Fruit fly (Drosophila melanogaster) ovary, adult (tissue): ENCODE results near the gene CG14968.

Source experiments
- CG17801 ChIP-seq: fragments of 200-800 bp; optimal IDR thresholded peaks from 2 replicates; lab custom pipeline; 2019; ENCODE audit warnings: missing biosample characterization, mild to moderate bottlenecking, missing genetic modification characterization, moderate library complexity; ENCODE audit not compliant: partially characterized antibody

Gene CG14968

DNA sequence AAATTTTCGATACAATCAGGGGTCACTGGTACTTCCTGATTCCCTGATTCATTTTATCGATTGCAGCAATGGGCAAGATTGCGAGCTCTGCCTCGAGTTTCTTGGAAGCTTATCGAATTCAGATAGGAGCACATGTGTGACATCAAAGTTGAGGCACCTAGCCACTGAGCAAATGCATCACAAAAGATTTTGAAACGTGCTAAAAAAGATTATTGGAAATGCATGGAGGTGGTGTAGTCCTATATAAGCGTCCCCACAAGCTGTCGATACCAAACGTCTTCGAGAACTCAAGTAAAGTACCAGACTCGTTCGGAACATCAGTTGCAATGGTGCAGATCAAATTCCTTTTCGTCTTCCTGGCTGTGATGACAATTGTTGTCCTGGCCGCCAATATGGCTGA lies 11.1 kb upstream of the CG14968 start, which contains the start of gene Drsl2:
Gene Drsl2, plus strand, starts transcription at position 301 of the 400 bp plus-strand sequence.
- TF ChIP-seq CG17801 (GFP tag; lab: Kevin White, UChicago) = no peak

DNA sequence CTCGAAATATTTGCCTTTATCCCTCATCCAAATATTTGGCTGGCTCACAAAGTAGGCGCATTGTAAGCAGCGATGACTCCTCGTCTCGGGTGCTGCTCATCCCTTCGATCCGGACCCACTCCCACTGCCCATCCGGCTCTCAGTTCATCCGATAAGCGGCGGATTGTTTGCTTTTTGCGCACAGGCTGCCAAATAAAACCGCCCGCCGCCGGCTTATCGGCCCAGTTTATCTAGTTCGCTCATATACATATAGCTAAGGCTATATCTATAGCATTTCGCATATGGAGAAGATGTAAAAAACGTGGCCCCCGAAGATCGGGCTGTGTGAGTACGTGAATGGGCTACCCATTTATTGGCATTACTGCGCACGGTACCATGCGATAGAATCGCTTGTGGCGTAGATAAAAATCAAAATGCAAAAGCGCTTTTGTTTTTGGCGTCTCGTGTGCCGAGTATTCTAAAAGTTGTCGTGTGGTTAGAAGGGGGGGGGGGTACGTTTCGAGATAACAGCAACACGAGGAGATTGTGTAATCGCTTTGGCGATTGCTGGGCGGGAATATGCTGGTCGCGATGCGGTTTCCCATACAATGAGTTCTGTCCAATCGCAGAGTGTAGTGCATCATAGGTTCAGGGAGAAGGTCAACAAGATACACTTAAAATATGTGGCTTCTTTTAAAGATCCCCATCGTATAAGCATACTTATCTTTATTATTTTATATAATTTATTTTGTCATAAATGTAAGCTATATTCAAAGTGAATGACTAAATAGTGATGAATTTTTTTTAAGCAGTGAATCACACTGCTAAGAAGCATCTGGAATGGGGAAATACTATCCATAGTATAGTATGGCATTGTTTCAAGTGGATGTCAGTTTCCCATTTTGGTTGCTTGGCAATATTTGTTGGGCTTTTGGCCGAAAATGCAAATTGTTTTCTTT lies 6.0 kb upstream of the CG14968 start:
- TF ChIP-seq CG17801 (GFP tag; lab: Kevin White, UChicago) = no peak

DNA sequence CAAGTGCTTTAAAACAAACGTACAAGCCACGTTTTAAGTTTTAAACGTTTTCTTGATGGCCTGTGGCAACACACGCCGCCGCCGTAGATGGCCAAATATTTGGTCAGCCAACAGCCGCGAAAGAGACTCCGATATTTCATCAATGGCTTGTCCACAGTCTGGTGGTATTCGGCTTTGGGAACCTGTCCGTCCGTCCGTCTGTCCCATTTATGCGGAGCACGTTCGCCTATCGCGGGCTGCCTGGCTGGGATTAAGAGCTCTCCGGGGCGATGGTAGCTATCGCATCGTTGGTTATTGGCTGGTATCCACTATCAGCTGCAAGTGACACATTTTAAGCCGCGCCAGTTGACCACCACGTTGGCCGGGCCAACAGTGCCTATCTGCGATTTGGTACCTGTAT lies 4.7 kb upstream of the CG14968 start:
- TF ChIP-seq CG17801 (GFP tag; lab: Kevin White, UChicago) = no peak

DNA sequence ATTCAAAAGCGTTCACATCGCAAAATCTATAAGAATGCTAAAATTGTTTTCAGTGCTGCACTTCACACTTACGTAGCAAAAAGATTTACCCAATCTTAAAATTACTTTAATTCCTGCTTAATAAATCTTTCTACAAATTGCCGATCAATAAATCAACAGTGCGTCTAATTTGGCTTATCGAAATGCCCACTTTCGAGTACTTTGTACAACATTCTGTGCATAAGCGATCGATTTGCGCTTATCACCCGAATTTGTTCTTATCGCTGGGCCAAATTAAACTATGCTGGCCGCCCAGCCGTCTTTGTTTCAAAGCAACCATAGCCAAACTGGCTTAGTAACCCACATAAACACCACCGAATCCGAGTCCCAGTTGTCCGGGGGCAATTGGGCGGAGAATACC lies 3.6 kb upstream of the CG14968 start:
- TF ChIP-seq CG17801 (GFP tag; lab: Kevin White, UChicago) = no peak

DNA sequence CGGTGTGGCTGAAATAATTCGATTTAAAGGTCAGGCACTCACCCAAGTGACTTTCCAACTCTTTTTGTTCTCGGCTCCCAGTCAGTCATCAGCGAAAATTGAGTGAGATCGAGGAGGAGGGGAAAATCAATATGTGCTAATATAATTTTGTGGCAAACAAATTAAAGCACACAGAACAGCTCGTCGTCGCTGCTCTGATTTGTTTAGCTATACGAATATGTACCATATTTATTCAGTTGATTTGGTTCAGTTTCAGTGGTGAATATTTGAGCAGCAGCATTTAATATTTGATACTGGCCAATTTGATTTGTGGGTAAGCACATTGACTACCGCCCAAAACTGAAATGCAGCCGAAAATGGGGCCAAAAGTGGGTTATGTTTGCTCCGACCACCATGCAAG lies 2.5 kb upstream of the CG14968 start:
- no peak for TF ChIP-seq CG17801 (GFP tag; lab: Kevin White, UChicago)

DNA sequence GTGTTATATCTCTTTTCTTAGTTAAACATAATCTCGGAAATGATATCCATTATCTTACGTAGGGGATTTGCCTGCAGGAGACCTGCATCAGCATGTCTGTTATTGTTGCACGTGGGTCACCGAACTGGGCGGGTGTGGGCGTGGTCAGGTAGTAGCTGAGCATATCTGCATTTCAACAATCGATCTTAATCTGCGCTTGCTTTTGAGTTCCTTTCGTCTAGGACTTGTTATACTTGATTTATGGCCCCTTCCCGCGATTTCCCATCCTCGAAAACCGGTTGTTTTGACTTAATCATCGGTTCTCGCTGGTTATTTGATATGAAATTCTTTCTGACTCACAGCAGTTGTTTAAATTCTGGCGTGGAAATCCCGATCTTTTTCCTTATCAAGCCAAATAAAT lies 1.8 kb upstream of the CG14968 start:
- no peak for TF ChIP-seq CG17801 (GFP tag; lab: Kevin White, UChicago)

DNA sequence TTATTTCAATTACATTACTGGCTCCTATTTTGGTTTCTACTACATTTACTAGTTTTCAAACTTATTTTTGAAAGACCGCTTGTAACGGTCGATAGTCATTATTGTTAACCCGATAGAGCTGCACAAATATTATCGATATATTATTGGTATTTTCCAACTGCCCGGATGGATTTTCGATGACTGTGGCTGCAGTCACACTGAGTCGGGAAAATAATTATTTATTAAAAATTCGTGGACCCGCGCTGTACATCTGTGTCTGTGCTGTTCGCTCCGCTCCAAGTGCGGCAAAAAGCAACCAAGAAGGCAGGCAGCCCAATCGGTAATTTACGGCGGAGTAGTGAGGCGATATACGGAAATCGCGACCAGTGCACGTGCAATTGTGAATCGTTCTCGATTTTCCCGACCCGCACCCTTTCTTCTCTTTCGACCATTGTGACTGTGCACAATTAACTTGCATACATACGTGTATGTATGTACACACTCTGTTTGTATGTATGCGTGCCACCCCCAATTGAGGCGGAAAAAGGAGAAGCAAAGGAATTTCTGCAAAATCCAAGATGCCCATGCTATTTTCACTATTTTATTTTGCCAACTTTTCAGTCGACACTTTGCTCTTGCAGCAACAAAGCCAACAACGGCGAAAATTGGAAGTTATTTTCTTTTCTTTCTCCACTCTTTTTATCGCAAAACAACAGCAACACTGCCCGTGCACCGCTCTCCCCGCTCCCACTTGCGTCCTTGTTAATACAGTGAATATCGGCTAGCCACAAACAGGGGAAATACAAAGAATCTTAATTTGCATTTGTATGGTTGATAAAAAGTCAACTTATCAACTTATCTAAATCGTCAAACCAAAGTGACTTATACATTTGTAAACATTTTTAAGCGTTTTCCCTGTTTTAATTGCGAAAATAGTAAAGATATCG lies 885 bp upstream of the CG14968 start, which contains the start of gene ZnT63C:
Gene ZnT63C, plus strand, starts transcription at position 175 of the 926 bp plus-strand sequence.
- TF ChIP-seq CG17801 (GFP tag; lab: Kevin White, UChicago) = peak; percentile 18

DNA sequence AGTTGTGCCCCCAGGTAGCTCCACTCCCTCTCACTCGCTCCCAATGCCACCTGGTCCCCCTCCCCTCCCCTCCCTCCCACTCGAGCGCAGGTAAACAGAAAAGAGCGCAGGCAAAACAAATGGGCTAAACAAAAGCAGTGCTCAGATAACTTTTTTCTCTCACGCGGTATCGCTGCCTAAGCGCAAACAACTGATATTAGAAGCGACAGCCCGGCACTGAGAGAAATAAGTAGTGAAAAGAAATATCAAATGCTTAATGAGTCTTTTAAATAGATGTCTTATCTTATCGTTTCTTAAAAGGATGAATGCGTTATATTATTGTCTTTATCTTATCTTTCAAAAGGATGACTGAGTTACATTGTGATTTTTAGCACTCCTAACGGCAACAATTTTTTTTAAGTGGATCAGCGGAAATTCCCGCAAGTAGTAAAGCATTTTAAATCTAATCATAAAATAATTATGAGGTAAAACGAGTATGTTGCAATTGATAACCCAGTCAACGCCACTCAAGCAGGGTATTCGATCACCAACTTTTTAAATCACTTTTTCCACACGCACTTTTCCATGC lies 1.7 kb downstream of the CG14968 start:
- TF ChIP-seq CG17801 (GFP tag; lab: Kevin White, UChicago) = peak; percentile 9

DNA sequence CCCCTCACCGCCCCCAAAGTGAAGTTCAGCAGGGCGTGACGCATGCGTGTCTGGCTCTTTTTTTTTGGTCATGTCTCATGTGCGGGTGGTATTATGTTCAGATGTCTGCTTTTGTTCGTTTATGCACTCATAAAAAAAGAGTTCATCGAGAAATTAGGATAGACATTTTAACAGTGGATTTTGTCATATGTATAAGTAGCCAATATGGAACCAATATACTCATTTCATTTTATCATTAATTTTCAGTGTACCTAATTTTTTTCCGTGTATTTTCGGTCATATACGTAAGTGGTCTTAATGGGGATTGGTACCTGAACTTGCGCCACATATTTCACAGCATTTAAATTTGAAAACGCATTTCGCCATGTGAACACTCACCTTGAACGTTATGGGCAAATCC lies 2.6 kb downstream of the CG14968 start:
- no peak for TF ChIP-seq CG17801 (GFP tag; lab: Kevin White, UChicago)

DNA sequence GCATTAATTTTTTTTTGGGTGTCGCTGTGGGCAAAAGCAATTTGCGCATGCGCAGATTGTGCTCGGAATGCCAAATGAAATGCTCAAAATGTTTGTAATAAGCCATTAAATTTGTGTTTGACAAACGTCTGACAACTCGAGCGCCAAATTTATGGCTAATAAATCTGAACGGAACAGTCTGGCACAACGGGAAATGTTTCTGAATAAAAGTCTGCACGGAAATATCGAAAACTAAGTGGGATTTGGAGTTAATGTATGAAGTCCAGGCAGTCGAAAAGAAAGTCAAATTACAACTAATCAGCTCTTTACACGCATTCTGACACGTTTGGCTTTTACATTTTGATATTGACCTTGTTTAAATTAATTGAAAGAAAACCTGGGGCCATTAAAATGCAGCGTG lies 11.8 kb downstream of the CG14968 start, which contains the start of gene CG12009:
Gene CG12009, plus strand, starts transcription at position 301 of the 400 bp plus-strand sequence.
- no peak for TF ChIP-seq CG17801 (GFP tag; lab: Kevin White, UChicago)

DNA sequence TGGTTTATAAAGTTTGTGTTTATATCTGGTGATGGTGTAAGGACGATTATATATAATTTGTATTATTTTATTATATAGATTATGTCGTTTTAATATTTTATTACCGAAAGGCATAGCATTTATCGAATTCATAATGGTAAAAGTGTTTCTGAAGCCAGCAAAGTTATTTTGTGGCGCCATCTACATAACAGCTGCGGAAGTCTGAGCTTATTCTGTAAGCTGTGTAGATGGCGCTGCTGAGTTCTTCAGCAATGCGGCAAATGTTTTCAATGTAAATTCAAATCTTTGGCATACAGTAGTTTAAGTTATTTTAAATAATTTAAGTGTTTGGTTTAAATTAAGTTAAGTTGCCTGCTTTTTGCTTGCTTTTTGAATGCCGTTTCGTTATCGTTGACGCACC lies 14.5 kb downstream of the CG14968 start:
- TF ChIP-seq CG17801 (GFP tag; lab: Kevin White, UChicago) = no peak

DNA sequence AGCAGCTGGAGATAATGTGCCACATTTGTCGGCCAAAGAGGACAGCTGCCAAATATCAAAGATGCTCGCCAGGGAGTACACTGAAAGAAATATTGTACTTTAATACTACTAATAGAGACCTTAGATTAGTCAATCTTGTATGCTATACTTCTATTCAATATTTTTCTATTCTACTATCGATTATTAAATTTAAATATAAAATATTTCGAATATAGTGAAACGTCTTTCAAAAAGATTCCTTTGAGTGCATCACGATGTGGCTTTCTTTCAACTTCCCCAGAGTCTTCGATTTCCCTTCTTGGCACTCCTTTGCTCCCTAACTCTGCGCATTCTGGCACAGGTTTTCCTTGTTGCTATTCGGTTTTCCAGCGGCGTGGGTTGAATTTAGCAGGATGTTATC lies 18.0 kb downstream of the CG14968 start:
- no peak for TF ChIP-seq CG17801 (GFP tag; lab: Kevin White, UChicago)

DNA sequence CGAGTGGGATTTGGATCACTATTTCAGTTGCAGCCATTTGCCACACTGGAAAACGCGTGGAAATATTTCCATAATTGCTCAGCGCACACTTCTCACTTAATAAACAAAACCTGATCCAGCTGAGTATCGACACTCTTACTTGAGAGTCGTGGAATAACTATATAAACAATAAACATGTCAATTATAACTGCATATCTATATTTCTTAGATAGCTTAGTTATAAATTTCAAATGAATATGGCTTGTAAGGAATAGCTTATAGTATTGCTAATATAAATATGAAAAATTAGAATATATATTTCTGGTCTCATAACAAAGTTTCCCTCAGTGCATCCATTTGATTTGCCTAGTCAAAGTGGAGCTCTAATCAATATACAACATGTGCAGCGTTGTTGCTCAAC lies 19.6 kb downstream of the CG14968 start:
- no peak for TF ChIP-seq CG17801 (GFP tag; lab: Kevin White, UChicago)

DNA sequence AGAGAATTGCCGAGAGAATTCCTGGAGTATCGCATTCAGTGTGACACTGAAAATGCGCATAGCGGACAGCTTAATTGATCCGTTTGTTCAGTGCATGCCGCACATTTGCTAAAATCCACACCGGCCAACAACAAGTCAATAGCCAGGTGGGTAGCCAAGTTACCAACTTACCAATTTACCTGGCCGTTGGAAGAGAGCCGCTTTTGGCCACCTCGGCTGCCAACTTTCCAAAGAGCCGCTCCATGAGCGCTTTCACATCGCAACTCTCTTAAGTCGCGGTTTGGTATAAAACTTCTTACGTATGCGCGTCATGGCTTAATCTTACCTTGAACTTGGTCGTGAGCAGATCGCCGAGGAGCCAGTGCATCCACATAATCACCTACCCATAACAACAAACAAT lies 23.0 kb downstream of the CG14968 start, which contains the start of gene CG12017:
Gene CG12017, plus strand, starts transcription at position 310 of the 400 bp plus-strand sequence.
- no peak for TF ChIP-seq CG17801 (GFP tag; lab: Kevin White, UChicago)

DNA sequence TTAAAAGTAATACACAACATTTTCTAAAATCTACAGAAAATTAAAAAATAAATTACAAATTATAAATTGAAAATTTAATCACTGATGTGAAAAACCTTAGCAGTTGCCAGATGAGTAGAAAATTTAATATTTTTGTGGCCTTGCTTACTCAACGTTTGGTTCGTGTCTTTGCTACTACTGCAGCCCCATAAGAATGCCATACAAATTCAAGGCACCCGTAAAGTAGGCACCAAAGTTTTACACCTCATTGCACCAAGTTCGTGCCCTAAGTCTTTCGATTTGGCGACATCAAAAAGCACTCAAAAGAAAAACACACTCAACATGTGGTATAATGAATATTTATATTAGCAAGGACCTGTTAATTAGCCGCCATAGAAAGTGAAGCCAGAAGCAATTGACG lies 26.0 kb downstream of the CG14968 start:
- no peak for TF ChIP-seq CG17801 (GFP tag; lab: Kevin White, UChicago)
